Fruit fly (Drosophila melanogaster) whole organism, embryonic: ENCODE results near the gene PpV.

Source experiments
- Abd-B ChIP-seq: fragments of 200-800 bp; sonication (Bioruptor generic); optimal IDR thresholded peaks from 2 replicates; lab custom pipeline; 2018; ENCODE audit warnings: missing biosample characterization, mild to moderate bottlenecking, missing genetic modification characterization, moderate library complexity
- BEAF-32 ChIP-seq: fragments of 200-800 bp; sonication (Bioruptor generic); optimal IDR thresholded peaks from 3 replicates; lab custom pipeline; 2017; ENCODE audit warnings: missing biosample characterization, missing genetic modification characterization, mild to moderate bottlenecking, moderate library complexity, missing genetic modification reagents
- CG10565 ChIP-seq: fragments of 200-800 bp; sonication (Bioruptor generic); optimal IDR thresholded peaks from 3 replicates; lab custom pipeline; 2016; ENCODE audit warnings: missing biosample characterization, mild to moderate bottlenecking, missing genetic modification characterization
- CG11093 ChIP-seq: fragments of 200-800 bp; sonication (Bioruptor generic); IDR thresholded peaks from 3 replicates; pipeline ENCODE4 v1.3.6; 2022; ENCODE audit warnings: missing biosample characterization, missing genetic modification characterization
- CG12071 ChIP-seq: fragments of 200-800 bp; sonication (Bioruptor generic); optimal IDR thresholded peaks from 3 replicates; lab custom pipeline; 2018; ENCODE audit warnings: missing biosample characterization, mild to moderate bottlenecking, missing genetic modification characterization
- CG12299 ChIP-seq: fragments of 200-800 bp; sonication (Bioruptor generic); optimal IDR thresholded peaks from 2 replicates; lab custom pipeline; 2018; ENCODE audit warnings: missing biosample characterization, mild to moderate bottlenecking, missing genetic modification characterization
- CG12391 ChIP-seq: fragments of 200-800 bp; sonication (Bioruptor generic); optimal IDR thresholded peaks from 3 replicates; lab custom pipeline; 2018; ENCODE audit warnings: missing biosample characterization, mild to moderate bottlenecking, missing genetic modification characterization, moderate library complexity
- CG14667 ChIP-seq: fragments of 200-800 bp; sonication (Bioruptor generic); IDR thresholded peaks from 2 replicates; pipeline ENCODE4 v1.3.6; 2022; ENCODE audit warnings: missing biosample characterization, missing genetic modification characterization
- CG16813 ChIP-seq: fragments of 200-800 bp; sonication (Bioruptor generic); IDR thresholded peaks from 3 replicates; pipeline ENCODE4 v1.3.6; 2022; ENCODE audit warnings: missing biosample characterization, missing genetic modification characterization; ENCODE audit not compliant: partially characterized antibody
- CG2202 ChIP-seq: fragments of 200-800 bp; sonication (Bioruptor generic); optimal IDR thresholded peaks from 2 replicates; lab custom pipeline; 2018; ENCODE audit warnings: missing biosample characterization, mild to moderate bottlenecking, missing genetic modification characterization
- CG32532 ChIP-seq: fragments of 200-800 bp; sonication (Bioruptor generic); IDR thresholded peaks from 2 replicates; pipeline ENCODE4 v1.3.6; 2022; ENCODE audit warnings: missing biosample characterization, missing genetic modification characterization
- CG4617 ChIP-seq: fragments of 200-800 bp; sonication (Bioruptor generic); optimal IDR thresholded peaks from 3 replicates; lab custom pipeline; 2016; ENCODE audit warnings: missing biosample characterization, missing genetic modification characterization, borderline replicate concordance
- CG4707 ChIP-seq: fragments of 200-800 bp; sonication (Bioruptor generic); optimal IDR thresholded peaks from 2 replicates; lab custom pipeline; 2018; ENCODE audit warnings: missing biosample characterization, mild to moderate bottlenecking, missing genetic modification characterization, moderate library complexity
- CG5180 ChIP-seq: fragments of 200-800 bp; sonication (Bioruptor generic); optimal IDR thresholded peaks from 3 replicates; lab custom pipeline; 2017; ENCODE audit warnings: missing biosample characterization, missing genetic modification characterization, mild to moderate bottlenecking, moderate library complexity, missing genetic modification reagents
- CG6689 ChIP-seq: fragments of 200-800 bp; sonication (Bioruptor generic); IDR thresholded peaks from 2 replicates; pipeline ENCODE4 v1.3.6; 2022; ENCODE audit warnings: missing biosample characterization, missing genetic modification characterization
- CG6791 ChIP-seq: fragments of 200-800 bp; sonication (Bioruptor generic); IDR thresholded peaks from 3 replicates; pipeline ENCODE4 v1.3.6; 2022; ENCODE audit warnings: missing biosample characterization, missing genetic modification characterization; ENCODE audit not compliant: partially characterized antibody
- CG6813 ChIP-seq: fragments of 200-800 bp; sonication (Bioruptor generic); optimal IDR thresholded peaks from 2 replicates; lab custom pipeline; 2017; ENCODE audit warnings: missing biosample characterization, missing genetic modification characterization, mild to moderate bottlenecking, moderate library complexity, missing genetic modification reagents
- CG8944 ChIP-seq: fragments of 200-800 bp; sonication (Bioruptor generic); optimal IDR thresholded peaks from 3 replicates; lab custom pipeline; 2016; ENCODE audit warnings: missing biosample characterization, missing genetic modification characterization
- CG9817 ChIP-seq: fragments of 200-800 bp; sonication (Bioruptor generic); optimal IDR thresholded peaks from 2 replicates; lab custom pipeline; 2018; ENCODE audit warnings: missing biosample characterization, mild to moderate bottlenecking, missing genetic modification characterization, moderate library complexity
- CG9876 ChIP-seq: fragments of 200-800 bp; sonication (Bioruptor generic); optimal IDR thresholded peaks from 2 replicates; lab custom pipeline; 2016; ENCODE audit warnings: missing biosample characterization, missing genetic modification characterization
- Dip2 ChIP-seq: fragments of 200-800 bp; sonication (Bioruptor generic); IDR thresholded peaks from 2 replicates; pipeline ENCODE4 v1.3.6; 2022; ENCODE audit warnings: missing biosample characterization, missing genetic modification characterization
- Doc3 ChIP-seq: fragments of 200-800 bp; sonication (Bioruptor generic); IDR thresholded peaks from 3 replicates; pipeline ENCODE4 v1.3.6; 2022; ENCODE audit warnings: missing biosample characterization, missing genetic modification characterization; ENCODE audit not compliant: partially characterized antibody
- E2f2 ChIP-seq: fragments of 200-800 bp; sonication (Bioruptor generic); IDR thresholded peaks from 2 replicates; pipeline ENCODE4 v1.3.6; 2022; ENCODE audit warnings: missing biosample characterization, missing genetic modification characterization
- Fer3 ChIP-seq: fragments of 200-800 bp; sonication (Bioruptor generic); optimal IDR thresholded peaks from 2 replicates; lab custom pipeline; 2018; ENCODE audit warnings: missing biosample characterization, mild to moderate bottlenecking, missing genetic modification characterization, moderate library complexity
- Hmx ChIP-seq: fragments of 200-800 bp; sonication (Bioruptor generic); optimal IDR thresholded peaks from 2 replicates; lab custom pipeline; 2016; ENCODE audit warnings: missing biosample characterization, missing genetic modification characterization
- Hsf ChIP-seq: fragments of 200-800 bp; sonication (Bioruptor generic); optimal IDR thresholded peaks from 3 replicates; lab custom pipeline; 2016; ENCODE audit warnings: missing biosample characterization, missing genetic modification characterization
- Lim3 ChIP-seq: fragments of 200-800 bp; sonication (Bioruptor generic); IDR thresholded peaks from 2 replicates; pipeline ENCODE4 v1.3.6; 2022; ENCODE audit warnings: missing biosample characterization, missing genetic modification characterization
- NFAT ChIP-seq: fragments of 200-800 bp; sonication (Bioruptor generic); IDR thresholded peaks from 2 replicates; pipeline ENCODE4 v1.3.6; 2022; ENCODE audit warnings: missing biosample characterization, missing genetic modification characterization
- Nf-YC ChIP-seq: fragments of 200-800 bp; optimal IDR thresholded peaks from 3 replicates; lab custom pipeline; 2019; ENCODE audit warnings: missing biosample characterization, mild to moderate bottlenecking, missing genetic modification characterization, moderate library complexity
- PHDP ChIP-seq: fragments of 200-800 bp; sonication (Bioruptor generic); optimal IDR thresholded peaks from 3 replicates; lab custom pipeline; 2018; ENCODE audit warnings: missing biosample characterization, mild to moderate bottlenecking, missing genetic modification characterization, moderate library complexity
- Xbp1 ChIP-seq: fragments of 200-800 bp; sonication (Bioruptor generic); optimal IDR thresholded peaks from 3 replicates; lab custom pipeline; 2016; ENCODE audit warnings: missing biosample characterization, mild to moderate bottlenecking, missing genetic modification characterization
- az2 ChIP-seq: fragments of 200-800 bp; sonication (Bioruptor generic); optimal IDR thresholded peaks from 3 replicates; lab custom pipeline; 2016; ENCODE audit warnings: missing biosample characterization, missing genetic modification characterization
- fru ChIP-seq: fragments of >200 bp; optimal IDR thresholded peaks from 2 replicates; lab custom pipeline; 2017
- gcm ChIP-seq: fragments of 200-800 bp; sonication (Bioruptor generic); optimal IDR thresholded peaks from 2 replicates; lab custom pipeline; 2019; ENCODE audit warnings: missing biosample characterization, mild to moderate bottlenecking, missing genetic modification characterization, moderate library complexity
- grn ChIP-seq: fragments of 200-800 bp; sonication (Bioruptor generic); optimal IDR thresholded peaks from 3 replicates; lab custom pipeline; 2017; ENCODE audit warnings: missing biosample characterization, missing genetic modification characterization
- h ChIP-seq: fragments of >200 bp; optimal IDR thresholded peaks from 2 replicates; lab custom pipeline; 2017
- inv ChIP-seq: fragments of 200-800 bp; sonication (Bioruptor generic); IDR thresholded peaks from 2 replicates; pipeline ENCODE4 v1.3.6; 2022; ENCODE audit warnings: missing biosample characterization, missing genetic modification characterization; ENCODE audit not compliant: partially characterized antibody
- kay ChIP-seq: fragments of 200-800 bp; sonication (Bioruptor generic); optimal IDR thresholded peaks from 2 replicates; lab custom pipeline; 2016; ENCODE audit warnings: missing biosample characterization, missing genetic modification characterization
- nerfin-1 ChIP-seq: fragments of 200-800 bp; sonication (Bioruptor generic); optimal IDR thresholded peaks from 3 replicates; lab custom pipeline; 2019; ENCODE audit warnings: missing biosample characterization, mild to moderate bottlenecking, missing genetic modification characterization, moderate library complexity
- pfk ChIP-seq: fragments of 200-800 bp; sonication (Bioruptor generic); optimal IDR thresholded peaks from 2 replicates; lab custom pipeline; 2018; ENCODE audit warnings: missing biosample characterization, mild to moderate bottlenecking, missing genetic modification characterization, moderate library complexity
- psq ChIP-seq: fragments of 200-800 bp; sonication (Bioruptor generic); optimal IDR thresholded peaks from 2 replicates; lab custom pipeline; 2017; ENCODE audit warnings: missing biosample characterization, missing genetic modification characterization
- pzg ChIP-seq: fragments of 200-800 bp; sonication (Bioruptor generic); optimal IDR thresholded peaks from 3 replicates; lab custom pipeline; 2018; ENCODE audit warnings: missing biosample characterization, mild to moderate bottlenecking, missing genetic modification characterization, moderate library complexity
- row ChIP-seq: fragments of 200-800 bp; sonication (Bioruptor generic); IDR thresholded peaks from 3 replicates; pipeline ENCODE4 v1.3.6; 2022; ENCODE audit warnings: missing biosample characterization, missing genetic modification characterization
- slou ChIP-seq: fragments of 200-800 bp; sonication (Bioruptor generic); optimal IDR thresholded peaks from 3 replicates; lab custom pipeline; 2016; ENCODE audit warnings: missing biosample characterization, missing genetic modification characterization
- slp2 ChIP-seq: fragments of 200-800 bp; sonication (Bioruptor generic); optimal IDR thresholded peaks from 2 replicates; lab custom pipeline; 2016; ENCODE audit warnings: missing biosample characterization, missing genetic modification characterization
- stc ChIP-seq: fragments of 200-800 bp; sonication (Bioruptor generic); IDR thresholded peaks from 2 replicates; pipeline ENCODE4 v1.3.6; 2022; ENCODE audit warnings: missing biosample characterization, missing genetic modification characterization
- tup ChIP-seq: fragments of 200-800 bp; sonication (Bioruptor generic); optimal IDR thresholded peaks from 2 replicates; lab custom pipeline; 2016; ENCODE audit warnings: missing biosample characterization, mild to moderate bottlenecking, missing genetic modification characterization, moderate library complexity
- twi ChIP-seq: fragments of 200-800 bp; optimal IDR thresholded peaks from 2 replicates; lab custom pipeline; 2019; ENCODE audit warnings: missing biosample characterization, mild to moderate bottlenecking, missing genetic modification characterization, moderate library complexity
- usp ChIP-seq: fragments of >200 bp; optimal IDR thresholded peaks from 2 replicates; lab custom pipeline; 2017; ENCODE audit warnings: missing biosample characterization, missing genetic modification characterization
- zfh2 ChIP-seq: fragments of 200-800 bp; sonication (Bioruptor generic); optimal IDR thresholded peaks from 2 replicates; lab custom pipeline; 2016; ENCODE audit warnings: missing biosample characterization, missing genetic modification characterization

PpV gene

dm6 chrX:6366357-6366691 is 6.4 kb downstream of the PpV start (continued):
- TF ChIP-seq pzg (peak; percentile 2), stc (GFP tag; lab: Robert Waterston, UW) (peak; percentile 83), CG5180 (GFP tag; lab: Kevin White, UChicago) (peak; percentile 50), CG6689 (GFP tag; lab: Robert Waterston, UW) (peak; percentile 85), CG12391 (tag; lab: Kevin White, UChicago) (peak; percentile 79), slp2 (GFP tag; lab: Kevin White, UChicago) (peak; percentile 66), inv (GFP tag; lab: Robert Waterston, UW) (no peak), zfh2 (peak; percentile 90), CG4707 (GFP tag; lab: Kevin White, UChicago) (peak; percentile 42), CG32532 (GFP tag; lab: Robert Waterston, UW) (peak; percentile 95), pfk (GFP tag; lab: Kevin White, UChicago) (no peak), az2 (GFP tag; lab: Kevin White, UChicago) (peak; percentile 79), Nf-YC (peak; percentile 72), CG8944 (GFP tag; lab: Kevin White, UChicago) (peak; percentile 71), kay (GFP tag; lab: Kevin White, UChicago) (peak; percentile 81), psq (GFP tag; lab: Kevin White, UChicago) (peak; percentile 20), usp (GFP tag; lab: Kevin White, UChicago) (no peak), CG11093 (GFP tag; lab: Robert Waterston, UW) (peak; percentile 80; the same call in 2 of the 3 replicates), PHDP (peak; percentile 89), Lim3 (GFP tag; lab: Robert Waterston, UW) (0 out of 2 replicates have a peak, but pooled peaks have one; percentile 37), CG2202 (tag; lab: Kevin White, UChicago) (no peak), Xbp1 (peak; percentile 87), CG16813 (GFP tag; lab: Robert Waterston, UW) (no peak), slou (GFP tag; lab: Kevin White, UChicago) (peak; percentile 75)

DNA sequence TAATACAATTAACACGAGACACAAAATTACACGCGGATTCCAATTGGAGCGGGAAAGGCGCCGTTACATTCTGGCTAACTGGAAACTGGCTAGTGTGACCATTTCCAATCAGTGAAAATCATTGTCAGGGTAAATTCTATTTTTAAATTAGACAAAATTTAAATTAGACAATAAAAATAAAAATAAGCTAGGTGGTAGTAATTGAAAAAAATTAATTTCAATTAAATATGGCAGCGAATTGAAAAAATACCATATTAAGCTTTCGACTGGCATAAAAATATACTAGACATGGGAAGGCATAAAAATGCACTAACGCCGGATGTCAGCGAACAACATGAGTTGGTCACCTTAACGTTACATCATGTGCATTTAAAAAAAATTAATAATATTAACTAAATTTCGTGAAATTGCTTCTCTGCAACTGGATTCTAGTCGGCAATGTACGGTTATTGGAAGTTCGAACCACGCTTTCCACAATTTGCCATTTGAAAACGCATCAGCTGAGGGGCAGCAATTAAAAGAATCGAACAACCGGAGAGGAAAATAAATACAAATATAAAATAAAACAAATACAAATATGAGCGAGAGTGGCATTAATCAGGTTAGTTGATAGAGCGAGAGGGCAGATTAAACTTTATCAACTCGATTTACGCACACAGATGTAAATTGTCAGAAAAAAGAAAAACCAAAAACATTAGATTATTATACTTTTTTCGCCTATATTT is 6.9 kb downstream of the PpV start, which contains the start of the genes swa and Marf:
Gene swa (minus strand): TSS at position 77 of the 725 bp plus-strand sequence.
Gene Marf (plus strand): TSS at position 318 of the 725 bp plus-strand sequence.
- TF ChIP-seq CG4617 (GFP tag; lab: Kevin White, UChicago) (peak; percentile 39), nerfin-1 (tag; lab: Kevin White, UChicago) (no peak), CG12299 (peak; percentile 57), Abd-B (GFP tag; lab: Kevin White, UChicago) (no peak), twi (tag; lab: Kevin White, UChicago) (no peak), slp2 (GFP tag; lab: Kevin White, UChicago) (no peak), CG9876 (GFP tag; lab: Kevin White, UChicago) (no peak), tup (GFP tag; lab: Kevin White, UChicago) (no peak), gcm (GFP tag; lab: Kevin White, UChicago) (no peak), CG9817 (no peak), CG6813 (GFP tag; lab: Kevin White, UChicago) (no peak), CG10565 (GFP tag; lab: Kevin White, UChicago) (no peak), h (lab: Kevin White, UChicago) (no peak), Dip2 (GFP tag; lab: Robert Waterston, UW) (no peak), Fer3 (tag; lab: Kevin White, UChicago) (no peak), row (GFP tag; lab: Robert Waterston, UW) (peak; percentile 6; the same call in 1 of the 3 replicates), NFAT (GFP tag; lab: Robert Waterston, UW) (no peak), CG14667 (GFP tag; lab: Robert Waterston, UW) (no peak), grn (GFP tag; lab: Kevin White, UChicago) (no peak), Doc3 (no peak), E2f2 (GFP tag; lab: Robert Waterston, UW) (peak; percentile 63), fru (lab: Kevin White, UChicago) (no peak), CG6791 (GFP tag; lab: Robert Waterston, UW) (no peak), BEAF-32 (GFP tag; lab: Kevin White, UChicago) (peak; percentile 39), Hsf (GFP tag; lab: Kevin White, UChicago) (no peak), CG12071 (GFP tag; lab: Kevin White, UChicago) (no peak), Hmx (no peak)
